Worm (Caenorhabditis elegans) whole organism, young adult: Measurements from ENCODE around the gene tag-322.
A peak's percentile ranks its signal among the peaks of the same experiment; 100 is the strongest.

Source experiments
- B0019.2 ChIP-seq: fragments of 200-800 bp; sonication (Bioruptor generic); conservative IDR thresholded peaks from 2 replicates; pipeline ENCODE4 v1.3.6; 2022; ENCODE audit warnings: missing genetic modification reagents, missing genetic modification characterization, missing compliant biosample characterization
- B0261.1 ChIP-seq: sonication (generic microtip); optimal IDR thresholded peaks from 2 replicates; lab custom pipeline; 2016; ENCODE audit warnings: mild to moderate bottlenecking, missing genetic modification characterization, moderate library complexity, missing compliant biosample characterization
- C06A6.2 ChIP-seq: fragments of 200-800 bp; sonication (Bioruptor generic); conservative IDR thresholded peaks from 2 replicates; pipeline ENCODE4 v1.3.6; 2022; ENCODE audit warnings: missing genetic modification characterization, missing compliant biosample characterization
- C17E4.6 ChIP-seq: fragments of 200-800 bp; sonication (Bioruptor generic); IDR thresholded peaks from 2 replicates; pipeline ENCODE4 v1.3.6; 2022; ENCODE audit warnings: missing genetic modification reagents, missing genetic modification characterization, missing compliant biosample characterization
- F23B12.7 ChIP-seq: sonication (generic microtip); optimal IDR thresholded peaks from 2 replicates; lab custom pipeline; 2017; ENCODE audit warnings: missing genetic modification characterization, mild to moderate bottlenecking, missing compliant biosample characterization, antibody characterized with exemption, moderate library complexity; ENCODE audit not compliant: insufficient read depth
- F37B4.10 ChIP-seq: fragments of 200-800 bp; sonication (Bioruptor generic); IDR thresholded peaks from 2 replicates; pipeline ENCODE4 v1.3.6; 2022; ENCODE audit warnings: missing genetic modification characterization, missing compliant biosample characterization
- F49E8.2 ChIP-seq: sonication (generic microtip); optimal IDR thresholded peaks from 3 replicates; lab custom pipeline; 2017; ENCODE audit warnings: missing genetic modification characterization, mild to moderate bottlenecking, missing compliant biosample characterization, antibody characterized with exemption, moderate library complexity; ENCODE audit not compliant: insufficient read depth
- F52B5.7 ChIP-seq: sonication (generic microtip); optimal IDR thresholded peaks from 2 replicates; lab custom pipeline; 2016; ENCODE audit warnings: mild to moderate bottlenecking, missing genetic modification characterization, missing compliant biosample characterization
- F57A8.1 ChIP-seq: fragments of 200-800 bp; sonication (Bioruptor generic); optimal IDR thresholded peaks from 2 replicates; lab custom pipeline; 2018; ENCODE audit warnings: mild to moderate bottlenecking, missing genetic modification characterization, moderate library complexity, missing compliant biosample characterization
- F57C9.4 ChIP-seq: sonication (generic microtip); optimal IDR thresholded peaks from 2 replicates; lab custom pipeline; 2017; ENCODE audit warnings: mild to moderate bottlenecking, missing genetic modification characterization, missing compliant biosample characterization
- Y53F4B.3 ChIP-seq: fragments of 200-800 bp; sonication (Bioruptor generic); IDR thresholded peaks from 2 replicates; pipeline ENCODE4 v1.3.6; 2022; ENCODE audit warnings: missing genetic modification reagents, missing genetic modification characterization, missing compliant biosample characterization
- Y67H2A.10 ChIP-seq: fragments of 200-800 bp; sonication (Bioruptor generic); conservative IDR thresholded peaks from 2 replicates; pipeline ENCODE4 v1.3.6; 2022; ENCODE audit warnings: missing genetic modification reagents, missing genetic modification characterization, missing compliant biosample characterization
- ama-1 ChIP-seq, 3 experiments: fragments of 150-350 bp in 1 of 3; sonication (generic microtip) in 2 of 3; optimal IDR thresholded peaks; 2 replicates each; lab custom pipeline; 2014 to 2018; ENCODE audit warnings: missing biosample characterization in 2 of 3, missing genetic modification characterization in 2 of 3, missing genetic modification reagents in 2 of 3
- athp-1 ChIP-seq: sonication (generic microtip); optimal IDR thresholded peaks from 2 replicates; lab custom pipeline; 2017; ENCODE audit warnings: mild to moderate bottlenecking, missing genetic modification characterization, missing compliant biosample characterization
- attf-5 ChIP-seq: fragments of 200-800 bp; sonication (Bioruptor generic); optimal IDR thresholded peaks from 2 replicates; lab custom pipeline; 2018; ENCODE audit warnings: mild to moderate bottlenecking, missing genetic modification characterization, missing compliant biosample characterization
- cebp-2 ChIP-seq: fragments of 200-800 bp; sonication (Bioruptor generic); IDR thresholded peaks from 2 replicates; pipeline ENCODE4 v1.3.6; 2022; ENCODE audit warnings: missing genetic modification characterization, missing compliant biosample characterization
- ceh-27 ChIP-seq: fragments of 200-800 bp; sonication (Bioruptor generic); optimal IDR thresholded peaks from 2 replicates; lab custom pipeline; 2018; ENCODE audit warnings: mild to moderate bottlenecking, missing genetic modification characterization, moderate library complexity, missing compliant biosample characterization
- ceh-91 ChIP-seq: fragments of 200-800 bp; sonication (Bioruptor generic); IDR thresholded peaks from 2 replicates; pipeline ENCODE4 v1.3.6; 2022; ENCODE audit warnings: missing genetic modification reagents, missing genetic modification characterization, missing compliant biosample characterization
- chd-7 ChIP-seq: sonication (generic microtip); optimal IDR thresholded peaks from 2 replicates; lab custom pipeline; 2016; ENCODE audit warnings: mild to moderate bottlenecking, missing genetic modification characterization, moderate library complexity, missing compliant biosample characterization
- dpl-1 ChIP-seq: fragments of 150-350 bp; optimal IDR thresholded peaks from 2 replicates; lab custom pipeline; 2014; ENCODE audit warnings: missing biosample characterization, missing genetic modification reagents, missing genetic modification characterization
- egrh-3 ChIP-seq: fragments of 200-800 bp; sonication (Bioruptor generic); IDR thresholded peaks from 2 replicates; pipeline ENCODE4 v1.3.6; 2022; ENCODE audit warnings: missing genetic modification reagents, missing genetic modification characterization, missing compliant biosample characterization
- him-1 ChIP-seq: sonication (generic microtip); optimal IDR thresholded peaks from 2 replicates; lab custom pipeline; 2016; ENCODE audit warnings: missing genotype, missing genetic modification reagents, missing genetic modification characterization, missing compliant biosample characterization
- hrde-1 ChIP-seq: sonication (generic microtip); optimal IDR thresholded peaks from 2 replicates; lab custom pipeline; 2016; ENCODE audit warnings: missing genetic modification characterization, mild to moderate bottlenecking, missing compliant biosample characterization, moderate library complexity, missing genotype, missing genetic modification reagents, borderline replicate concordance
- hsf-1 ChIP-seq: fragments of 200-800 bp; sonication (Bioruptor generic); IDR thresholded peaks from 2 replicates; pipeline ENCODE4 v1.3.6; 2022; ENCODE audit warnings: missing genetic modification reagents, missing genetic modification characterization, missing compliant biosample characterization
- lin-35 ChIP-seq, 3 experiments: fragments of 150-350 bp in 2 of 3; sonication (generic microtip) in 1 of 3; optimal IDR thresholded peaks; 2 replicates each; lab custom pipeline; 2014 to 2018; ENCODE audit warnings: missing biosample characterization in 3 of 3, missing genetic modification characterization in 3 of 3, missing genetic modification reagents in 3 of 3
- lir-1 ChIP-seq: fragments of 200-800 bp; sonication (Bioruptor generic); conservative IDR thresholded peaks from 2 replicates; pipeline ENCODE4 v1.3.6; 2022; ENCODE audit warnings: missing genetic modification reagents, missing genetic modification characterization, missing compliant biosample characterization
- madf-8 ChIP-seq: fragments of 200-800 bp; sonication (Bioruptor generic); conservative IDR thresholded peaks from 2 replicates; pipeline ENCODE4 v1.3.6; 2022; ENCODE audit warnings: missing genetic modification reagents, missing genetic modification characterization, missing compliant biosample characterization
- nhr-120 ChIP-seq: fragments of 200-800 bp; sonication (Bioruptor generic); IDR thresholded peaks from 2 replicates; pipeline ENCODE4 v1.3.6; 2022; ENCODE audit warnings: missing genetic modification characterization, missing compliant biosample characterization
- rcor-1 ChIP-seq: fragments of 200-800 bp; sonication (Bioruptor generic); IDR thresholded peaks from 2 replicates; pipeline ENCODE4 v1.3.6; 2022; ENCODE audit warnings: missing genetic modification reagents, missing genetic modification characterization, missing compliant biosample characterization
- sdz-38 ChIP-seq: sonication (generic microtip); optimal IDR thresholded peaks from 2 replicates; lab custom pipeline; 2016; ENCODE audit warnings: missing genotype, missing genetic modification characterization, missing compliant biosample characterization
- sea-2 ChIP-seq: fragments of 200-800 bp; sonication (Bioruptor generic); IDR thresholded peaks from 2 replicates; pipeline ENCODE4 v1.3.6; 2022; ENCODE audit warnings: missing genetic modification characterization, missing compliant biosample characterization
- snpc-1.1 ChIP-seq: sonication (generic microtip); optimal IDR thresholded peaks from 2 replicates; lab custom pipeline; 2017; ENCODE audit warnings: missing genetic modification characterization, mild to moderate bottlenecking, missing compliant biosample characterization, antibody characterized with exemption, moderate library complexity, missing genotype, missing genetic modification reagents; ENCODE audit not compliant: insufficient read depth
- snpc-3.4 ChIP-seq: sonication (generic microtip); optimal IDR thresholded peaks from 2 replicates; lab custom pipeline; 2017; ENCODE audit warnings: missing genetic modification characterization, mild to moderate bottlenecking, missing compliant biosample characterization, antibody characterized with exemption, moderate library complexity, missing genotype, missing genetic modification reagents
- snpc-4 ChIP-seq, 5 experiments: fragments of 150-350 bp in 1 of 5; sonication (generic microtip) in 4 of 5; optimal IDR thresholded peaks; 2 replicates each; lab custom pipeline; 2014 to 2018; ENCODE audit warnings: missing genetic modification characterization in 5 of 5, missing biosample characterization in 3 of 5, antibody characterized with exemption in 2 of 5, mild to moderate bottlenecking in 2 of 5, missing compliant biosample characterization in 2 of 5, missing genotype in 2 of 5, moderate library complexity in 2 of 5, missing genetic modification reagents in 1 of 5
- xnd-1 ChIP-seq: sonication (generic microtip); optimal IDR thresholded peaks from 2 replicates; lab custom pipeline; 2016; ENCODE audit warnings: missing genotype, missing genetic modification reagents, missing genetic modification characterization, missing compliant biosample characterization
- ztf-6 ChIP-seq: fragments of 200-800 bp; sonication (Bioruptor generic); IDR thresholded peaks from 2 replicates; pipeline ENCODE4 v1.3.6; 2022; ENCODE audit warnings: missing genetic modification reagents, missing genetic modification characterization, missing compliant biosample characterization

The tag-322 gene

ce11 chrIV:7796432-7797113 lies 11.2 kb upstream of the tag-322 start, which contains the start of gene sgo-1 (continued):
- TF ChIP-seq attf-5 (GFP tag; lab: Kevin White, UChicago), result no peak
- TF ChIP-seq F49E8.2 (tag; lab: Kevin White, UChicago), result peak; percentile 85
- TF ChIP-seq xnd-1 (tag; lab: Kevin White, UChicago), result peak; percentile 99
- TF ChIP-seq Y53F4B.3 (GFP tag; lab: Robert Waterston, UW), result peak; percentile 49; the same call in 1 of the 2 replicates
- no peak for TF ChIP-seq F57C9.4 (tag; lab: Kevin White, UChicago)
- TF ChIP-seq nhr-120, result no peak
- peak; percentile 98 for TF ChIP-seq madf-8 (GFP tag; lab: Robert Waterston, UW)
- TF ChIP-seq ztf-6 (GFP tag; lab: Robert Waterston, UW), result no peak
- peak; percentile 90 for TF ChIP-seq B0019.2 (GFP tag; lab: Robert Waterston, UW)
- TF ChIP-seq snpc-3.4 (tag; lab: Kevin White, UChicago), result peak; percentile 95
- TF ChIP-seq snpc-1.1 (tag; lab: Kevin White, UChicago), result peak; percentile 53
- peak; percentile 24 for TF ChIP-seq him-1
- no peak for TF ChIP-seq C06A6.2 (GFP tag; lab: Robert Waterston, UW)
- peak; percentile 69 for TF ChIP-seq hrde-1
- TF ChIP-seq athp-1 (tag; lab: Kevin White, UChicago), result peak; percentile 70
- TF ChIP-seq Y67H2A.10 (GFP tag; lab: Robert Waterston, UW), result 0 out of 2 replicates have a peak, but pooled peaks have one; percentile 43
- no peak for TF ChIP-seq F52B5.7 (tag; lab: Kevin White, UChicago)
- TF ChIP-seq lir-1, result peak; percentile 69; the same call in 1 of the 2 replicates
- TF ChIP-seq hsf-1 (GFP tag; lab: Robert Waterston, UW), result peak; percentile 92
- TF ChIP-seq dpl-1 (GFP tag; lab: Kevin White, UChicago), result peak; percentile 95
- no peak for TF ChIP-seq chd-7 (tag; lab: Kevin White, UChicago)
- TF ChIP-seq B0261.1, result no peak
- TF ChIP-seq ceh-91, result peak; percentile 98
- TF ChIP-seq sea-2, result no peak
- peak; percentile 88 for TF ChIP-seq C17E4.6 (GFP tag; lab: Robert Waterston, UW)
- no peak for TF ChIP-seq F23B12.7
- peak in 2 of 3 experiments; percentile 2 to 82 for TF ChIP-seq lin-35 (GFP tag; optimal IDR thresholded peaks at IDR 0.05; lab: Kevin White, UChicago)
- no peak for TF ChIP-seq F37B4.10
- TF ChIP-seq ceh-27 (GFP tag; lab: Kevin White, UChicago), result no peak
- TF ChIP-seq rcor-1 (GFP tag; lab: Robert Waterston, UW), result peak; percentile 93
- no peak for TF ChIP-seq ama-1 (optimal IDR thresholded peaks at IDR 0.05; lab: Kevin White, UChicago)
- no peak for TF ChIP-seq ama-1 (GFP tag; optimal IDR thresholded peaks at IDR 0.05; lab: Kevin White, UChicago)
- TF ChIP-seq snpc-4 (GFP tag; optimal IDR thresholded peaks at IDR 0.05; lab: Kevin White, UChicago), result peak; percentile 70
- peak in 3 of 4 experiments; percentile 41 to 70 (median 60) for TF ChIP-seq snpc-4 (tag; optimal IDR thresholded peaks at IDR 0.05; lab: Kevin White, UChicago)

ce11 chrIV:7794709-7795108 lies 9.4 kb upstream of the tag-322 start, which contains the start of gene ntp-1:
ntp-1 (minus strand) TSS chrIV:7794809.
- TF ChIP-seq sdz-38 (tag; lab: Kevin White, UChicago), result no peak
- TF ChIP-seq snpc-1.1 (tag; lab: Kevin White, UChicago), result no peak
- no peak for TF ChIP-seq egrh-3 (GFP tag; lab: Robert Waterston, UW)
- TF ChIP-seq F57A8.1 (GFP tag; lab: Kevin White, UChicago), result no peak
- no peak for TF ChIP-seq Y67H2A.10 (GFP tag; lab: Robert Waterston, UW)
- no peak for TF ChIP-seq cebp-2 (GFP tag; lab: Robert Waterston, UW)
- TF ChIP-seq xnd-1 (tag; lab: Kevin White, UChicago), result no peak
